Fruit fly (Drosophila melanogaster) Kc167 (cell line): ENCODE measurements around the gene CG14006.

Experiments used
- Myc ChIP-seq: fragments of >200 bp; optimal IDR thresholded peaks from 2 replicates; lab custom pipeline; 2017; ENCODE audit warnings: missing external identifiers
- Sin3A ChIP-seq: fragments of >200 bp; optimal IDR thresholded peaks from 2 replicates; lab custom pipeline; 2018; ENCODE audit warnings: missing external identifiers
- h ChIP-seq: fragments of >200 bp; optimal IDR thresholded peaks from 3 replicates; lab custom pipeline; 2018; ENCODE audit warnings: missing external identifiers
- insv ChIP-seq: fragments of >200 bp; optimal IDR thresholded peaks from 3 replicates; lab custom pipeline; 2018; ENCODE audit warnings: missing external identifiers
- psq ChIP-seq: fragments of >200 bp; optimal IDR thresholded peaks from 2 replicates; lab custom pipeline; 2017; ENCODE audit warnings: missing external identifiers
- ttk ChIP-seq: sonication (Bioruptor generic); optimal IDR thresholded peaks from 2 replicates; lab custom pipeline; 2017; ENCODE audit warnings: missing external identifiers

dm6 chr2L:5716580-5716979 is 12.0 kb downstream of the CG14006 start, which contains the start of the genes CG14007 and CG34011:
- TF ChIP-seq Myc (lab: Kevin White, UChicago) (no peak), psq (lab: Kevin White, UChicago) (no peak), h (lab: Kevin White, UChicago) (no peak), insv (no peak), Sin3A (lab: Kevin White, UChicago) (no peak), ttk (lab: Kevin White, UChicago) (no peak)
